Fruit fly (Drosophila melanogaster) whole organism, prepupa: Measurements from ENCODE around the gene RanGAP.

Experiments
- eg ChIP-seq: fragments of 200-800 bp; sonication (Bioruptor generic); IDR thresholded peaks from 3 replicates; pipeline ENCODE4 v1.3.6; 2022; ENCODE audit warnings: missing biosample characterization, missing genetic modification characterization
- ss ChIP-seq, 2 experiments: fragments of 200-800 bp; sonication (Bioruptor generic); optimal IDR thresholded peaks; 2 replicates in 1 of 2; 3 replicates in 1 of 2; lab custom pipeline; 2017 to 2018; ENCODE audit warnings: mild to moderate bottlenecking in 2 of 2, missing biosample characterization in 2 of 2, missing genetic modification characterization in 2 of 2, moderate library complexity in 1 of 2

DNA sequence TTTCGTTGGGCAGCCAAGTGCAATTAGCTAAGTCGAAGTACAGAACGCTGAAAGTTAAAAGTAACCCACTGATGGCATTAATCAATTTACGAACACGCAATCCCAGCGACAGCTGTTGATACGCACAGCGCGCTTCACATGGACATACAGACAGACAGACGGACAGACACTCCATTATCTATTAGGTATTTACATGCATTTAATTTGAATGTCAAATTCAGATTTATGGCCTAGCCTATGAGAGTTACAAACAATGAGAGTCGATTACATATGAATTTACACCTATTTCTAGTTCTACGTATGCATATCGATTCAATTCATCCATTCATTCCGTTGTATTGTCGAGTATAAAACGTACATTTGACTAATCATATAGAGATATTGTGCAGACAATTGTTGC is 868 bp downstream of the RanGAP start, which contains the start of gene CG10237:
- TF ChIP-seq ss (GFP tag; optimal IDR thresholded peaks at IDR 0.05; lab: Kevin White, UChicago) (no peak), eg (GFP tag; lab: Robert Waterston, UW) (no peak)
